Worm (Caenorhabditis elegans) whole organism, L4 larva: ENCODE measurements around the gene fbxc-34.

Experiments
- aha-1 ChIP-seq: fragments of 150-350 bp; peaks from one replicate; lab custom pipeline; 2014; ENCODE audit warnings: missing biosample characterization, missing genetic modification characterization
- ceh-82 ChIP-seq: sonication (generic microtip); optimal IDR thresholded peaks from 2 replicates; lab custom pipeline; 2017; ENCODE audit warnings: missing biosample characterization, missing genetic modification characterization
- dmd-9 ChIP-seq: fragments of 200-800 bp; sonication (Bioruptor generic); IDR thresholded peaks from 2 replicates; pipeline ENCODE4 v1.3.6; 2022; ENCODE audit warnings: missing genetic modification reagents, missing genetic modification characterization, missing compliant biosample characterization
- hif-1 ChIP-seq, 2 experiments: sonication (generic microtip); optimal IDR thresholded peaks; 2 replicates each; lab custom pipeline; 2016 to 2017; ENCODE audit warnings: missing compliant biosample characterization in 2 of 2, missing genetic modification characterization in 2 of 2, missing genetic modification reagents in 2 of 2, missing genotype in 2 of 2, mild to moderate bottlenecking in 1 of 2
- pha-4 ChIP-seq, 2 experiments: fragments of 150-350 bp in 1 of 2; fragments of 200-800 bp in 1 of 2; sonication (Bioruptor generic) in 1 of 2; IDR thresholded peaks in 1 of 2; optimal IDR thresholded peaks in 1 of 2; 2 replicates each; pipeline versions ENCODE4 v1.3.6 to Lab custom; 2014 to 2022; ENCODE audit warnings: missing genetic modification characterization in 2 of 2, missing genetic modification reagents in 2 of 2, missing biosample characterization in 1 of 2, missing compliant biosample characterization in 1 of 2
- zag-1 ChIP-seq: fragments of 150-350 bp; optimal IDR thresholded peaks from 2 replicates; lab custom pipeline; 2014; ENCODE audit warnings: missing biosample characterization, missing genetic modification characterization

- TF ChIP-seq dmd-9 = no peak
- TF ChIP-seq aha-1 = no peak
- TF ChIP-seq pha-4 (GFP tag; IDR thresholded peaks at IDR 0.05; lab: Robert Waterston, UW) = no peak; the same call in 1 of the 2 replicates
- no peak for TF ChIP-seq pha-4 (tag; optimal IDR thresholded peaks at IDR 0.05; lab: Kevin White, UChicago)
- TF ChIP-seq hif-1 (tag; optimal IDR thresholded peaks at IDR 0.05; lab: Kevin White, UChicago) = no peak
- TF ChIP-seq zag-1 (tag; lab: Kevin White, UChicago) = no peak
- no peak for TF ChIP-seq ceh-82
Observed at ce11 chrII:915206-915605, 15.8 kb upstream of the fbxc-34 start.
